Worm (Caenorhabditis elegans): Measurements from ENCODE around the gene alg-2.

The alg-2 gene

ce11 chrII:888024-888423 is 15.0 kb downstream of the alg-2 start, which contains the start of gene T07D3.4:
Gene T07D3.4 (plus strand): TSS chrII:888309.
- no peak for TF ChIP-seq unc-62 (GFP tag; optimal IDR thresholded peaks at IDR 0.05)

- TF ChIP-seq unc-62 (GFP tag; optimal IDR thresholded peaks at IDR 0.05), result no peak
These were observed 27.8 kb downstream of the alg-2 start, which contains the start of gene T07D3.9 for ce11 chrII:900720-901332. Gene T07D3.9 (minus strand): TSS chrII:900913.

ce11 chrII:901632-902031 is 28.6 kb downstream of the alg-2 start, which contains the start of gene T07D3.2:
Gene T07D3.2 (plus strand): TSS chrII:901932.
- TF ChIP-seq unc-62 (GFP tag; optimal IDR thresholded peaks at IDR 0.05), result no peak

- TF ChIP-seq unc-62 (GFP tag; optimal IDR thresholded peaks at IDR 0.05), result no peak
These were observed 32.3 kb downstream of the alg-2 start for ce11 chrII:905335-905734.

- no peak for TF ChIP-seq unc-62 (GFP tag; optimal IDR thresholded peaks at IDR 0.05)
These were observed 36.5 kb downstream of the alg-2 start, which contains the start of the genes fbxc-24 and fbxc-27 for ce11 chrII:909554-909953. Gene fbxc-24 (minus strand): TSS chrII:909654. Gene fbxc-27 (plus strand): TSS chrII:909769.

- no peak for TF ChIP-seq unc-62 (GFP tag; optimal IDR thresholded peaks at IDR 0.05)
These were observed 38.7 kb downstream of the alg-2 start, which contains the start of gene fbxc-31 for ce11 chrII:911680-912079. Gene fbxc-31 (plus strand): TSS chrII:911980.

- no peak for TF ChIP-seq unc-62 (GFP tag; optimal IDR thresholded peaks at IDR 0.05)
These were observed 40.3 kb downstream of the alg-2 start, which contains the start of gene fbxc-33 for ce11 chrII:913222-913722. Gene fbxc-33 (plus strand): TSS chrII:913672.

- TF ChIP-seq unc-62 (GFP tag; optimal IDR thresholded peaks at IDR 0.05), result no peak
These were observed 42.2 kb downstream of the alg-2 start for ce11 chrII:915206-915605.

ce11 chrII:915780-916179 is 42.8 kb downstream of the alg-2 start, which contains the start of gene fbxc-29:
Gene fbxc-29 (plus strand): TSS chrII:916080.
- no peak for TF ChIP-seq unc-62 (GFP tag; optimal IDR thresholded peaks at IDR 0.05)

ce11 chrII:917324-917723 is 44.3 kb downstream of the alg-2 start, which contains the start of gene fbxc-30:
Gene fbxc-30 (plus strand): TSS chrII:917624.
- TF ChIP-seq unc-62 (GFP tag; optimal IDR thresholded peaks at IDR 0.05), result no peak

- TF ChIP-seq unc-62 (GFP tag; optimal IDR thresholded peaks at IDR 0.05), result no peak
These were observed 47.3 kb downstream of the alg-2 start for ce11 chrII:920326-920725.

ce11 chrII:922778-923177 is 49.8 kb downstream of the alg-2 start:
- TF ChIP-seq unc-62 (GFP tag; optimal IDR thresholded peaks at IDR 0.05), result no peak

- no peak for TF ChIP-seq unc-62 (GFP tag; optimal IDR thresholded peaks at IDR 0.05)
These were observed 50.5 kb downstream of the alg-2 start, which contains the start of gene fbxc-28 for ce11 chrII:923521-923920. Gene fbxc-28 (plus strand): TSS chrII:923821.

ce11 chrII:927331-927730 is 54.3 kb downstream of the alg-2 start, which contains the start of gene R07C3.13:
Gene R07C3.13 (minus strand): TSS chrII:927431.
- no peak for TF ChIP-seq unc-62 (GFP tag; optimal IDR thresholded peaks at IDR 0.05)

Measured in whole organism, dauer.